Fruit fly (Drosophila melanogaster) whole organism, embryonic: ENCODE measurements around the gene Tbc1d22.
A peak's percentile ranks its signal among the peaks of the same experiment; 100 is the strongest.

Experiments used
- CG10543 ChIP-seq: fragments of 200-800 bp; sonication (Bioruptor generic); optimal IDR thresholded peaks from 3 replicates; lab custom pipeline; 2017; ENCODE audit warnings: missing biosample characterization, mild to moderate bottlenecking, missing genetic modification characterization, moderate library complexity
- CG11723 ChIP-seq: fragments of 200-800 bp; sonication (Bioruptor generic); optimal IDR thresholded peaks from 2 replicates; lab custom pipeline; 2017; ENCODE audit warnings: missing biosample characterization, mild to moderate bottlenecking, missing genetic modification characterization
- CG12104 ChIP-seq: fragments of 200-800 bp; sonication (Bioruptor generic); optimal IDR thresholded peaks from 3 replicates; lab custom pipeline; 2016; ENCODE audit warnings: missing biosample characterization, missing genetic modification characterization
- CG12659 ChIP-seq: fragments of 200-800 bp; sonication (Bioruptor generic); optimal IDR thresholded peaks from 3 replicates; lab custom pipeline; 2017; ENCODE audit warnings: mild to moderate bottlenecking, missing biosample characterization, missing genetic modification reagents, missing genetic modification characterization
- CG13624 ChIP-seq: fragments of 200-800 bp; sonication (Bioruptor generic); optimal IDR thresholded peaks from 2 replicates; lab custom pipeline; 2016; ENCODE audit warnings: missing biosample characterization, missing genetic modification characterization
- CG15011 ChIP-seq: fragments of 200-800 bp; sonication (Bioruptor generic); optimal IDR thresholded peaks from 3 replicates; lab custom pipeline; 2018; ENCODE audit warnings: missing biosample characterization, mild to moderate bottlenecking, missing genetic modification characterization
- CG15601 ChIP-seq: fragments of 200-800 bp; sonication (Bioruptor generic); optimal IDR thresholded peaks from 3 replicates; lab custom pipeline; 2019; ENCODE audit warnings: missing biosample characterization, mild to moderate bottlenecking, missing genetic modification characterization, moderate library complexity
- CG16863 ChIP-seq: fragments of 200-800 bp; sonication (Bioruptor generic); optimal IDR thresholded peaks from 3 replicates; lab custom pipeline; 2016; ENCODE audit warnings: missing biosample characterization, missing genetic modification characterization
- CG17328 ChIP-seq: fragments of 200-800 bp; sonication (Bioruptor generic); IDR thresholded peaks from 2 replicates; pipeline ENCODE4 v1.3.6; 2022; ENCODE audit warnings: missing biosample characterization, missing genetic modification characterization
- CG2116 ChIP-seq: fragments of 200-800 bp; sonication (Bioruptor generic); optimal IDR thresholded peaks from 3 replicates; lab custom pipeline; 2018; ENCODE audit warnings: missing biosample characterization, mild to moderate bottlenecking, missing genetic modification characterization
- CG2129 ChIP-seq: fragments of 200-800 bp; sonication (Bioruptor generic); IDR thresholded peaks from 2 replicates; pipeline ENCODE4 v1.3.6; 2022; ENCODE audit warnings: missing biosample characterization, missing genetic modification characterization; ENCODE audit not compliant: partially characterized antibody
- CG32767 ChIP-seq: fragments of 200-800 bp; sonication (Bioruptor generic); IDR thresholded peaks from 2 replicates; pipeline ENCODE4 v1.3.6; 2022; ENCODE audit warnings: missing biosample characterization, missing genetic modification characterization
- CG33557 ChIP-seq: fragments of 200-800 bp; sonication (Bioruptor generic); optimal IDR thresholded peaks from 2 replicates; lab custom pipeline; 2019; ENCODE audit warnings: missing biosample characterization, mild to moderate bottlenecking, missing genetic modification characterization, moderate library complexity
- CG4617 ChIP-seq: fragments of 200-800 bp; sonication (Bioruptor generic); optimal IDR thresholded peaks from 3 replicates; lab custom pipeline; 2016; ENCODE audit warnings: missing biosample characterization, missing genetic modification characterization, borderline replicate concordance
- CG7271 ChIP-seq: fragments of 200-800 bp; sonication (Bioruptor generic); optimal IDR thresholded peaks from 2 replicates; lab custom pipeline; 2018; ENCODE audit warnings: missing biosample characterization, mild to moderate bottlenecking, missing genetic modification characterization, moderate library complexity
- CG7839 ChIP-seq: fragments of 200-800 bp; sonication (Bioruptor generic); optimal IDR thresholded peaks from 3 replicates; lab custom pipeline; 2018; ENCODE audit warnings: missing biosample characterization, mild to moderate bottlenecking, missing genetic modification characterization, moderate library complexity
- CG8089 ChIP-seq: fragments of 200-800 bp; sonication (Bioruptor generic); optimal IDR thresholded peaks from 3 replicates; lab custom pipeline; 2016; ENCODE audit warnings: missing biosample characterization, missing genetic modification characterization
- CG8924 ChIP-seq: fragments of 200-800 bp; optimal IDR thresholded peaks from 3 replicates; lab custom pipeline; 2019; ENCODE audit warnings: missing biosample characterization, mild to moderate bottlenecking, missing genetic modification characterization, moderate library complexity
- Dip2 ChIP-seq: fragments of 200-800 bp; sonication (Bioruptor generic); IDR thresholded peaks from 2 replicates; pipeline ENCODE4 v1.3.6; 2022; ENCODE audit warnings: missing biosample characterization, missing genetic modification characterization
- Dp ChIP-seq: fragments of 200-800 bp; sonication (Bioruptor generic); optimal IDR thresholded peaks from 2 replicates; lab custom pipeline; 2018; ENCODE audit warnings: missing biosample characterization, mild to moderate bottlenecking, missing genetic modification characterization, moderate library complexity
- Ets97D ChIP-seq: fragments of 200-800 bp; sonication (Bioruptor generic); optimal IDR thresholded peaks from 3 replicates; lab custom pipeline; 2016; ENCODE audit warnings: missing biosample characterization, missing genetic modification characterization
- HLH4C ChIP-seq: fragments of 200-800 bp; sonication (Bioruptor generic); IDR thresholded peaks from 3 replicates; pipeline ENCODE4 v1.3.6; 2022; ENCODE audit warnings: missing biosample characterization, missing genetic modification characterization; ENCODE audit not compliant: partially characterized antibody
- HLH54F ChIP-seq: fragments of 200-800 bp; sonication (Bioruptor generic); optimal IDR thresholded peaks from 3 replicates; lab custom pipeline; 2016; ENCODE audit warnings: missing biosample characterization, missing genetic modification characterization
- Lim3 ChIP-seq: fragments of 200-800 bp; sonication (Bioruptor generic); IDR thresholded peaks from 2 replicates; pipeline ENCODE4 v1.3.6; 2022; ENCODE audit warnings: missing biosample characterization, missing genetic modification characterization
- Oli ChIP-seq: fragments of 200-800 bp; sonication (Bioruptor generic); optimal IDR thresholded peaks from 2 replicates; lab custom pipeline; 2018; ENCODE audit warnings: missing biosample characterization, mild to moderate bottlenecking, missing genetic modification characterization, moderate library complexity
- Side ChIP-seq: fragments of 200-800 bp; sonication (Bioruptor generic); optimal IDR thresholded peaks from 2 replicates; lab custom pipeline; 2016; ENCODE audit warnings: missing biosample characterization, missing genetic modification characterization
- Xrp1 ChIP-seq: fragments of 200-800 bp; sonication (Bioruptor generic); IDR thresholded peaks from 2 replicates; pipeline ENCODE4 v1.3.6; 2022; ENCODE audit warnings: missing biosample characterization, missing genetic modification characterization
- YL-1 ChIP-seq: fragments of 200-800 bp; sonication (Bioruptor generic); optimal IDR thresholded peaks from 3 replicates; lab custom pipeline; 2017; ENCODE audit warnings: missing biosample characterization, mild to moderate bottlenecking, missing genetic modification characterization
- amos ChIP-seq: fragments of 200-800 bp; sonication (Bioruptor generic); IDR thresholded peaks from 2 replicates; pipeline ENCODE4 v1.3.6; 2022; ENCODE audit warnings: missing biosample characterization, missing genetic modification characterization; ENCODE audit not compliant: partially characterized antibody
- ato ChIP-seq: fragments of 200-800 bp; sonication (Bioruptor generic); IDR thresholded peaks from 2 replicates; pipeline ENCODE4 v1.3.6; 2022; ENCODE audit warnings: missing biosample characterization, missing genetic modification characterization; ENCODE audit not compliant: partially characterized antibody
- bcd ChIP-seq: fragments of 200-800 bp; sonication (Bioruptor generic); optimal IDR thresholded peaks from 2 replicates; lab custom pipeline; 2017; ENCODE audit warnings: missing biosample characterization, mild to moderate bottlenecking, missing genetic modification characterization
- cad ChIP-seq: fragments of >200 bp; optimal IDR thresholded peaks from 2 replicates; lab custom pipeline; 2017; ENCODE audit warnings: missing biosample characterization, missing genetic modification characterization
- chinmo ChIP-seq: fragments of 200-800 bp; sonication (Bioruptor generic); IDR thresholded peaks from 4 replicates; pipeline ENCODE4 v1.3.6; 2022; ENCODE audit warnings: missing biosample characterization, missing genetic modification characterization; ENCODE audit not compliant: partially characterized antibody
- chm ChIP-seq: fragments of 200-800 bp; sonication (Bioruptor generic); IDR thresholded peaks from 2 replicates; pipeline ENCODE4 v1.3.6; 2022; ENCODE audit warnings: missing biosample characterization, missing genetic modification characterization
- crol ChIP-seq: fragments of 200-800 bp; sonication (Bioruptor generic); IDR thresholded peaks from 2 replicates; pipeline ENCODE4 v1.3.6; 2022; ENCODE audit warnings: missing biosample characterization, missing genetic modification characterization
- dm ChIP-seq: fragments of 200-800 bp; sonication (Bioruptor generic); optimal IDR thresholded peaks from 3 replicates; lab custom pipeline; 2016; ENCODE audit warnings: missing biosample characterization, missing genetic modification characterization
- dmrt99B ChIP-seq: fragments of 200-800 bp; sonication (Bioruptor generic); optimal IDR thresholded peaks from 2 replicates; lab custom pipeline; 2018; ENCODE audit warnings: missing biosample characterization, mild to moderate bottlenecking, missing genetic modification characterization, moderate library complexity
- ewg ChIP-seq: fragments of 200-800 bp; sonication (Bioruptor generic); optimal IDR thresholded peaks from 3 replicates; lab custom pipeline; 2017; ENCODE audit warnings: mild to moderate bottlenecking, missing biosample characterization, missing genetic modification reagents, missing genetic modification characterization
- exex ChIP-seq: fragments of 200-800 bp; sonication (Bioruptor generic); optimal IDR thresholded peaks from 4 replicates; lab custom pipeline; 2018; ENCODE audit warnings: missing biosample characterization, mild to moderate bottlenecking, missing genetic modification characterization, moderate library complexity
- gcm2 ChIP-seq: fragments of 200-800 bp; sonication (Bioruptor generic); optimal IDR thresholded peaks from 2 replicates; lab custom pipeline; 2016; ENCODE audit warnings: missing biosample characterization, missing genetic modification characterization
- gem ChIP-seq: fragments of 200-800 bp; sonication (Bioruptor generic); optimal IDR thresholded peaks from 2 replicates; lab custom pipeline; 2019; ENCODE audit warnings: missing biosample characterization, mild to moderate bottlenecking, missing genetic modification characterization, moderate library complexity
- grau ChIP-seq: fragments of 200-800 bp; optimal IDR thresholded peaks from 3 replicates; lab custom pipeline; 2019; ENCODE audit warnings: missing biosample characterization, mild to moderate bottlenecking, missing genetic modification characterization, moderate library complexity
- grn ChIP-seq: fragments of 200-800 bp; sonication (Bioruptor generic); optimal IDR thresholded peaks from 3 replicates; lab custom pipeline; 2017; ENCODE audit warnings: missing biosample characterization, missing genetic modification characterization
- pan ChIP-seq, 4 experiments: fragments of >200 bp in 3 of 4; fragments of 200-800 bp in 1 of 4; sonication (Bioruptor generic) in 1 of 4; optimal IDR thresholded peaks in 3 of 4; IDR thresholded peaks in 1 of 4; 2 replicates each; pipeline versions ENCODE4 v1.3.6 to Lab custom; 2017 to 2022; ENCODE audit warnings: missing biosample characterization in 2 of 4, missing genetic modification characterization in 2 of 4, mixed read lengths in 1 of 4
- pho ChIP-seq: fragments of 200-800 bp; sonication (Bioruptor generic); optimal IDR thresholded peaks from 2 replicates; lab custom pipeline; 2016; ENCODE audit warnings: missing biosample characterization, missing genetic modification characterization
- stwl ChIP-seq: fragments of 200-800 bp; sonication (Bioruptor generic); optimal IDR thresholded peaks from 3 replicates; lab custom pipeline; 2018; ENCODE audit warnings: missing biosample characterization, mild to moderate bottlenecking, missing genetic modification characterization, moderate library complexity
- wdn ChIP-seq: fragments of 200-800 bp; sonication (Bioruptor generic); IDR thresholded peaks from 2 replicates; pipeline ENCODE4 v1.3.6; 2022; ENCODE audit warnings: missing biosample characterization, missing genetic modification characterization
- zfh1 ChIP-seq: fragments of 200-800 bp; sonication (Bioruptor generic); IDR thresholded peaks from 3 replicates; pipeline ENCODE4 v1.3.6; 2022; ENCODE audit warnings: missing biosample characterization, missing genetic modification characterization

Tbc1d22 gene

dm6 chr3R:21127352-21127985 lies 25.5 kb downstream of the Tbc1d22 start, which contains the start of the genes slmb and CG5793 (continued):
- TF ChIP-seq Xrp1 (GFP tag; lab: Robert Waterston, UW) (peak; percentile 46; the same call in 1 of the 2 replicates), grn (GFP tag; lab: Kevin White, UChicago) (peak; percentile 17), HLH54F (GFP tag; lab: Kevin White, UChicago) (peak; percentile 61), bcd (GFP tag; lab: Kevin White, UChicago) (peak; percentile 53), grau (peak; percentile 37), CG7271 (tag; lab: Kevin White, UChicago) (no peak), exex (no peak), crol (GFP tag; lab: Robert Waterston, UW) (no peak; the same call in 1 of the 2 replicates), Ets97D (peak; percentile 76), Lim3 (no peak), CG32767 (GFP tag; lab: Robert Waterston, UW) (no peak), CG16863 (GFP tag; lab: Kevin White, UChicago) (peak; percentile 60), dm (peak; percentile 65), CG10543 (GFP tag; lab: Kevin White, UChicago) (peak; percentile 53), CG13624 (peak; percentile 77), Dp (GFP tag; lab: Kevin White, UChicago) (peak; percentile 52), amos (GFP tag; lab: Robert Waterston, UW) (peak; percentile 67; the same call in 1 of the 2 replicates), stwl (tag; lab: Kevin White, UChicago) (peak; percentile 84), CG11723 (GFP tag; lab: Kevin White, UChicago) (peak; percentile 17), Side (GFP tag; lab: Kevin White, UChicago) (peak; percentile 56), ewg (GFP tag; lab: Kevin White, UChicago) (no peak), Dip2 (no peak), CG15011 (GFP tag; lab: Kevin White, UChicago) (no peak), CG33557 (GFP tag; lab: Kevin White, UChicago) (no peak), dmrt99B (tag; lab: Kevin White, UChicago) (no peak), HLH4C (peak; percentile 68), CG4617 (GFP tag; lab: Kevin White, UChicago) (peak; percentile 85), ato (GFP tag; lab: Robert Waterston, UW) (0 out of 2 replicates have a peak, but pooled peaks have one; percentile 49), zfh1 (peak; percentile 64; the same call in 2 of the 3 replicates), CG8924 (peak; percentile 43), CG17328 (0 out of 2 replicates have a peak, but pooled peaks have one; percentile 37), chinmo (no peak), CG12104 (GFP tag; lab: Kevin White, UChicago) (no peak), chm (GFP tag; lab: Robert Waterston, UW) (no peak), cad (GFP tag; lab: Kevin White, UChicago) (no peak), CG12659 (GFP tag; lab: Kevin White, UChicago) (peak; percentile 81), gem (tag; lab: Kevin White, UChicago) (no peak), pan (optimal IDR thresholded peaks at IDR 0.05; lab: Kevin White, UChicago) (no peak), pan (GFP tag; optimal IDR thresholded peaks at IDR 0.05 in 1 of 2, IDR thresholded peaks at IDR 0.05 in 1 of 2) (peak in 1 of 2 experiments; percentile 30), CG8089 (GFP tag; lab: Kevin White, UChicago) (peak; percentile 20), CG15601 (tag; lab: Kevin White, UChicago) (no peak), Oli (tag; lab: Kevin White, UChicago) (peak; percentile 13), CG7839 (tag; lab: Kevin White, UChicago) (no peak), pho (GFP tag; lab: Kevin White, UChicago) (peak; percentile 72), wdn (GFP tag; lab: Robert Waterston, UW) (0 out of 2 replicates have a peak, but pooled peaks have one; percentile 2), YL-1 (GFP tag; lab: Kevin White, UChicago) (peak; percentile 28), CG2116 (GFP tag; lab: Kevin White, UChicago) (peak; percentile 87), gcm2 (GFP tag; lab: Kevin White, UChicago) (no peak), CG2129 (GFP tag; lab: Robert Waterston, UW) (0 out of 2 replicates have a peak, but pooled peaks have one; percentile 13)
